Fruit fly (Drosophila melanogaster) whole organism, prepupa: ENCODE data around the gene mh.
A peak's percentile ranks its signal among the peaks of the same experiment; 100 is the strongest.

Source experiments
- Blimp-1 ChIP-seq: fragments of 200-800 bp; sonication (Bioruptor generic); optimal IDR thresholded peaks from 3 replicates; lab custom pipeline; 2017; ENCODE audit warnings: missing biosample characterization, missing genetic modification characterization, mild to moderate bottlenecking, moderate library complexity, missing genetic modification reagents
- CG31627 ChIP-seq: fragments of 200-800 bp; sonication (Bioruptor generic); optimal IDR thresholded peaks from 3 replicates; lab custom pipeline; 2016; ENCODE audit warnings: missing biosample characterization, missing genetic modification characterization
- CG3919 ChIP-seq: fragments of 200-800 bp; sonication (Bioruptor generic); optimal IDR thresholded peaks from 3 replicates; lab custom pipeline; 2016; ENCODE audit warnings: missing biosample characterization, missing genetic modification characterization
- Hr38 ChIP-seq: sonication (Bioruptor generic); optimal IDR thresholded peaks from 2 replicates; lab custom pipeline; 2016; ENCODE audit warnings: missing biosample characterization, missing genetic modification characterization
- lz ChIP-seq: fragments of 200-800 bp; sonication (Bioruptor generic); optimal IDR thresholded peaks from 3 replicates; lab custom pipeline; 2016; ENCODE audit warnings: missing biosample characterization, missing genetic modification characterization
- spab ChIP-seq: fragments of 200-800 bp; sonication (Bioruptor generic); optimal IDR thresholded peaks from 2 replicates; lab custom pipeline; 2017; ENCODE audit warnings: missing biosample characterization, mild to moderate bottlenecking, missing genetic modification characterization, missing genetic modification reagents

DNA sequence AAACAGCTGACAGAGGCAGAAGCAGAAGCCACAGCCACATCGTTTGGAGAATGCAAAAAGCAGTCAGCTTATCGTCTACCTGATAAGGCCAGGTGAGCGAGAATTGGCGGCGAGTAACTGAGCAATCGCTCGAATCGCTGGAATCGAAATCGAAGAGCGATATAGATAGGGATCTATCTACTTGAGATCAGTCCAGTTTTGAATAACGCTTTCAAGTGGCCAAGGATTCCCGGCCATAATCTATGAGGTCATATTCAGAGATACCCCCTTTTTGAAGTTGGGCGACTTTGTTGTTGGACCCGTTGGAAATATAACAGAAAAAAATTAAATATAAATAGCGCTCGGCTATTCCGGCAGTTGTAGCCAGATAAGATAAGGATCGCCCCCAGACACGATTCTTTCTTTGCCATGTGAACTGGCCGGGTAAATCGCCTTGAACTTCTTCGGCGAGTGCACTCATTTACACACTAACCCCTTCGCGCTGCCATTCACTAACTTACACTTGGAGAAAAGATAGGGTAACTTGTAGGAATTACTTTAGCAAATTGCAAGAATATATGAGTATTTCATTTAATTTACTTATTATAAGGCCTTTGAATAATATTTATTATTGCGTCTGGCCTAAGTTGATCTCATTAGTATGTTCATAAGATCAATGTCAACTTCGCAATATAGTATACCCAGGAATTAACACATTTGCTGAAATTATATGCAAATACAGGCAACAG lies 47.4 kb upstream of the mh start:
- TF ChIP-seq CG3919 (no peak), Hr38 (no peak), CG31627 (GFP tag; lab: Kevin White, UChicago) (no peak), Blimp-1 (GFP tag; lab: Kevin White, UChicago) (no peak), lz (GFP tag; lab: Kevin White, UChicago) (peak; percentile 6), spab (GFP tag; lab: Kevin White, UChicago) (no peak)
